Fruit fly (Drosophila melanogaster) S2 (cell line): ENCODE measurements around the gene CG42335.

Source experiments
- CG8478 ChIP-seq: fragments of >200 bp; optimal IDR thresholded peaks from 2 replicates; lab custom pipeline; 2018
- CTCF ChIP-seq, 2 experiments: fragments of >200 bp; optimal IDR thresholded peaks; 2 replicates each; lab custom pipeline; 2018

DNA sequence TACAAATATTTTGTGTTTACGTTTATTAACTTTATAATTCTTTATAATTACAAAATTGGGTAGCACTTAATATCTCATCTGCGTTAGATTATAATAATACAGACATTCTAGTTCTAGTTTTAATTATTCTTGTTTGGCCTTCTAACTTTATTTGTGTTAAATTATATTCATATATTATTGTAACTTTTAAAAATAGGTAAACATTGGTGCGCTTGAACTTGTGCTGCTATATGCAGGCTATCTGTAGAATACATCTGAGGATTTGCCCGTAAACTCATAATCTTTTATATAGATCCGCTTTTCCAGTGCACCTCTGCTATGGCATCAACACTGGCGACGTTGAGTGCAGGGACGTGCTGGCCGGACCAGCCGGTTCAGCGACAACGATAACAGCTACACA lies 36.1 kb upstream of the CG42335 start:
- no peak for TF ChIP-seq CTCF (optimal IDR thresholded peaks at IDR 0.05; lab: Kevin White, UChicago)
- no peak for TF ChIP-seq CG8478 (lab: Kevin White, UChicago)
